Worm (Caenorhabditis elegans): ENCODE measurements around the gene mmab-1.

DNA sequence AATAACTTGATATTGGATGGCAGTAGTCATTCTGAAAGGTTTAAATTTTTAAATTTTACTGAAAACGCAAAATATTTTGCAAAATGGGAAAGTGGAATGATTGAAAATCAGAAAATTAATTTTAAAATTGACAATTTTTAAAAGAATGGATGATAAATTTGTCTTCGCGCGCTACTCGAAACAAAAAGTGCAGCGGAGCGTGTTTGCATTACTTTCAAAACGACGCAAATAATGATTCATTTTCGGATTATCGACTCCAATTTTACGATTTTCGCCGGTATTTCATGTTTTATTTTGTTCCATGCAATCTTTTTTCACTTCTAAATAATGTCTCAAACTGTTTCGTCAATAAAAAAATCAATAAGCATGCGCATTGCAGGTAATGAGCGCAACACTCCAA lies 43.6 kb downstream of the mmab-1 start, which contains the start of the genes tost-1 and arx-6:
- no peak for TF ChIP-seq ces-1 (GFP tag; optimal IDR thresholded peaks at IDR 0.05)
- TF ChIP-seq unc-62 (GFP tag; optimal IDR thresholded peaks at IDR 0.05): no peak
- no peak for TF ChIP-seq unc-39 (tag; optimal IDR thresholded peaks at IDR 0.05)
